Worm (Caenorhabditis elegans) whole organism, L4 larva: ENCODE data around the gene sax-3.

Experiments used
- R02D3.7 ChIP-seq: fragments of 150-350 bp; sonication (generic microtip); optimal IDR thresholded peaks from 3 replicates; lab custom pipeline; 2014; ENCODE audit warnings: missing biosample characterization, missing genetic modification characterization
- ctbp-1 ChIP-seq: fragments of 200-800 bp; sonication (Bioruptor generic); IDR thresholded peaks from 2 replicates; pipeline ENCODE4 v1.3.6; 2022; ENCODE audit warnings: missing genetic modification reagents, missing genetic modification characterization, missing compliant biosample characterization
- egl-27 ChIP-seq: sonication (generic microtip); optimal IDR thresholded peaks from 3 replicates; lab custom pipeline; 2017; ENCODE audit warnings: missing biosample characterization, missing genetic modification reagents, missing genetic modification characterization
- hlh-11 ChIP-seq: fragments of 200-800 bp; sonication (Bioruptor generic); optimal IDR thresholded peaks from 2 replicates; lab custom pipeline; 2018; ENCODE audit warnings: mild to moderate bottlenecking, missing genetic modification characterization, missing compliant biosample characterization
- lin-1 ChIP-seq: fragments of 200-800 bp; sonication (Bioruptor generic); IDR thresholded peaks from 2 replicates; pipeline ENCODE4 v1.3.6; 2022; ENCODE audit warnings: missing genetic modification reagents, missing genetic modification characterization, missing compliant biosample characterization
- mep-1 ChIP-seq: fragments of 150-350 bp; sonication (generic microtip); optimal IDR thresholded peaks from 3 replicates; lab custom pipeline; 2014; ENCODE audit warnings: missing biosample characterization, missing genetic modification characterization
- mes-2 ChIP-seq: sonication (generic microtip); optimal IDR thresholded peaks from 2 replicates; lab custom pipeline; 2016; ENCODE audit warnings: missing genotype, mild to moderate bottlenecking, missing genetic modification characterization, missing compliant biosample characterization; ENCODE audit not compliant: poor library complexity, severe bottlenecking
- nhr-10 ChIP-seq: fragments of 150-350 bp; optimal IDR thresholded peaks from 2 replicates; lab custom pipeline; 2014; ENCODE audit warnings: missing biosample characterization, missing genetic modification characterization
- nhr-11 ChIP-seq: fragments of 150-350 bp; optimal IDR thresholded peaks from 2 replicates; lab custom pipeline; 2014; ENCODE audit warnings: missing biosample characterization, missing genetic modification characterization
- nhr-237 ChIP-seq: sonication (generic microtip); optimal IDR thresholded peaks from 2 replicates; lab custom pipeline; 2017; ENCODE audit warnings: missing biosample characterization, missing genetic modification characterization
- nhr-25 ChIP-seq: sonication (generic microtip); optimal IDR thresholded peaks from 2 replicates; lab custom pipeline; 2017; ENCODE audit warnings: missing genetic modification characterization, mild to moderate bottlenecking, missing compliant biosample characterization, antibody characterized with exemption, moderate library complexity, borderline replicate concordance; ENCODE audit not compliant: insufficient read depth
- snpc-4 ChIP-seq: fragments of 150-350 bp; optimal IDR thresholded peaks from 2 replicates; lab custom pipeline; 2014; ENCODE audit warnings: missing biosample characterization, missing genetic modification characterization
- tag-97 ChIP-seq: fragments of 200-800 bp; sonication (Bioruptor generic); IDR thresholded peaks from 2 replicates; pipeline ENCODE4 v1.3.6; 2022; ENCODE audit warnings: missing genetic modification characterization, missing compliant biosample characterization
- unc-62 ChIP-seq, 3 experiments: fragments of 150-350 bp in 1 of 3; sonication (generic microtip); optimal IDR thresholded peaks in 2 of 3; peaks in 1 of 3; 1 replicate in 1 of 3; 2 replicates in 2 of 3; lab custom pipeline; 2014 to 2017; ENCODE audit warnings: missing biosample characterization in 3 of 3, missing genetic modification characterization in 3 of 3, missing genetic modification reagents in 3 of 3, missing genotype in 1 of 3

DNA sequence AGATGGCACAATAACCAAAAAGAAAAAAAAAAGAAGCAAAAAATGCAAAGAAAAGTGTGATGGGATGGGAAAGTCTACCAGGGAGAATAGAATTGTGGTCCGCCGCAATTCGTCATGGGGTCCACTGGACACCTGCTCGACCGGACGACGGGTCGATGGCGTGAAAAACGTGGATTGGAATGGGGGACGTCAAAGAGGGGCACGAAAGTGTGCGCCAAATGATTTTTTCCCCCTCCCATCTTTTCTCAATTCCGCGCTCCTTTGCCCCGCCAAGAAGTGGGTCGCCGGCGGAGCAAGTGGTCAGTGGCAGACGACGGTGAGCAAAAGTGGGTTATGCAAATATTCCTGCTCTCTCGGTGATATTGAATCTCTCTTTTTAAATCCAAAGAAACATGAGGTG is 2.2 kb upstream of the sax-3 start:
- TF ChIP-seq snpc-4 = no peak
- TF ChIP-seq nhr-25 (tag; lab: Kevin White, UChicago) = no peak
- peak; percentile 26 for TF ChIP-seq mes-2 (tag; lab: Kevin White, UChicago)
- no peak for TF ChIP-seq tag-97 (GFP tag; lab: Robert Waterston, UW)
- no peak for TF ChIP-seq nhr-237 (tag; lab: Kevin White, UChicago)
- no peak for TF ChIP-seq mep-1 (tag; lab: Kevin White, UChicago)
- TF ChIP-seq hlh-11 = peak; percentile 10
- TF ChIP-seq egl-27 (tag; lab: Kevin White, UChicago) = no peak
- no peak for TF ChIP-seq nhr-11
- TF ChIP-seq unc-62 (GFP tag; optimal IDR thresholded peaks at IDR 0.05 in 1 of 2; lab: Kevin White, UChicago) = no peak
- no peak for TF ChIP-seq unc-62 (tag; optimal IDR thresholded peaks at IDR 0.05; lab: Kevin White, UChicago)
- no peak for TF ChIP-seq R02D3.7
- TF ChIP-seq nhr-10 = no peak
- no peak for TF ChIP-seq lin-1
- no peak for TF ChIP-seq ctbp-1 (GFP tag; lab: Robert Waterston, UW)
